Fruit fly (Drosophila melanogaster) whole organism, pupa: ENCODE results near the gene maca.

Experiments
- CG10348 ChIP-seq: fragments of 200-800 bp; sonication (Bioruptor generic); IDR thresholded peaks from 2 replicates; pipeline ENCODE4 v1.3.6; 2022; ENCODE audit warnings: missing biosample characterization, missing genetic modification characterization
- CG12605 ChIP-seq: fragments of 200-800 bp; sonication (Bioruptor generic); IDR thresholded peaks from 2 replicates; pipeline ENCODE4 v1.3.6; 2022; ENCODE audit warnings: missing biosample characterization, missing genetic modification characterization
- CG13204 ChIP-seq: fragments of 200-800 bp; sonication (Bioruptor generic); optimal IDR thresholded peaks from 2 replicates; lab custom pipeline; 2018; ENCODE audit warnings: missing biosample characterization, mild to moderate bottlenecking, missing genetic modification characterization, moderate library complexity
- CG14655 ChIP-seq: fragments of 200-800 bp; sonication (Bioruptor generic); optimal IDR thresholded peaks from 3 replicates; lab custom pipeline; 2017; ENCODE audit warnings: mild to moderate bottlenecking, missing biosample characterization, missing genetic modification reagents, missing genetic modification characterization
- CG15710 ChIP-seq: fragments of 200-800 bp; sonication (Bioruptor generic); optimal IDR thresholded peaks from 2 replicates; lab custom pipeline; 2018; ENCODE audit warnings: missing biosample characterization, mild to moderate bottlenecking, missing genetic modification characterization, moderate library complexity
- CG17806 ChIP-seq: fragments of 200-800 bp; sonication (Bioruptor generic); optimal IDR thresholded peaks from 2 replicates; lab custom pipeline; 2018; ENCODE audit warnings: missing biosample characterization, mild to moderate bottlenecking, missing genetic modification characterization, moderate library complexity
- CG32121 ChIP-seq: fragments of 200-800 bp; sonication (Bioruptor generic); IDR thresholded peaks from 2 replicates; pipeline ENCODE4 v1.3.6; 2022; ENCODE audit warnings: missing biosample characterization, missing genetic modification characterization
- CG4496 ChIP-seq: fragments of 200-800 bp; sonication (Bioruptor generic); IDR thresholded peaks from 3 replicates; pipeline ENCODE4 v1.3.6; 2022; ENCODE audit warnings: missing biosample characterization, missing genetic modification characterization
- CG8159 ChIP-seq: fragments of 200-800 bp; sonication (Bioruptor generic); optimal IDR thresholded peaks from 3 replicates; lab custom pipeline; 2018; ENCODE audit warnings: missing biosample characterization, mild to moderate bottlenecking, missing genetic modification characterization, moderate library complexity
- CG8301 ChIP-seq: fragments of 200-800 bp; sonication (Bioruptor generic); optimal IDR thresholded peaks from 2 replicates; lab custom pipeline; 2018; ENCODE audit warnings: missing biosample characterization, mild to moderate bottlenecking, missing genetic modification characterization
- CG9948 ChIP-seq: fragments of 200-800 bp; sonication (Bioruptor generic); optimal IDR thresholded peaks from 2 replicates; lab custom pipeline; 2018; ENCODE audit warnings: missing biosample characterization, mild to moderate bottlenecking, missing genetic modification characterization, moderate library complexity
- D1 ChIP-seq: fragments of 200-800 bp; sonication (Bioruptor generic); optimal IDR thresholded peaks from 2 replicates; lab custom pipeline; 2018; ENCODE audit warnings: missing biosample characterization, mild to moderate bottlenecking, missing genetic modification characterization, moderate library complexity
- EcR ChIP-seq: fragments of 200-800 bp; sonication (Bioruptor generic); optimal IDR thresholded peaks from 3 replicates; lab custom pipeline; 2019; ENCODE audit warnings: missing biosample characterization, missing genetic modification characterization, mild to moderate bottlenecking, moderate library complexity, missing genetic modification reagents
- Ets98B ChIP-seq: fragments of 200-800 bp; sonication (Bioruptor generic); IDR thresholded peaks from 2 replicates; pipeline ENCODE4 v1.3.6; 2022; ENCODE audit warnings: missing biosample characterization, missing genetic modification characterization
- Pif1A ChIP-seq: fragments of 200-800 bp; sonication (Bioruptor generic); optimal IDR thresholded peaks from 3 replicates; lab custom pipeline; 2016; ENCODE audit warnings: missing biosample characterization, missing genetic modification characterization
- Pif1B ChIP-seq: fragments of 200-800 bp; sonication (Bioruptor generic); optimal IDR thresholded peaks from 3 replicates; lab custom pipeline; 2016; ENCODE audit warnings: missing biosample characterization, missing genetic modification characterization
- Snoo ChIP-seq: fragments of 200-800 bp; sonication (Bioruptor generic); optimal IDR thresholded peaks from 3 replicates; lab custom pipeline; 2017; ENCODE audit warnings: missing biosample characterization, mild to moderate bottlenecking, missing genetic modification characterization, inconsistent platforms
- fd96Ca ChIP-seq: fragments of 200-800 bp; sonication (Bioruptor generic); IDR thresholded peaks from 3 replicates; pipeline ENCODE4 v1.3.6; 2022; ENCODE audit warnings: missing biosample characterization, missing genetic modification characterization
- gl ChIP-seq: fragments of 200-800 bp; sonication (Bioruptor generic); optimal IDR thresholded peaks from 2 replicates; lab custom pipeline; 2018; ENCODE audit warnings: missing biosample characterization, mild to moderate bottlenecking, missing genetic modification characterization
- rn ChIP-seq: fragments of 200-800 bp; sonication (Bioruptor generic); IDR thresholded peaks from 2 replicates; pipeline ENCODE4 v1.3.6; 2022; ENCODE audit warnings: missing biosample characterization, missing genetic modification characterization

Gene maca

dm6 chr3R:15540932-15541331, 46.5 kb downstream of the maca start:
- no peak for TF ChIP-seq CG13204 (GFP tag; lab: Kevin White, UChicago)
- peak; percentile 61 for TF ChIP-seq CG14655 (GFP tag; lab: Kevin White, UChicago)
- no peak for TF ChIP-seq CG10348 (GFP tag; lab: Robert Waterston, UW)
- TF ChIP-seq CG17806 (tag; lab: Kevin White, UChicago) = no peak
- TF ChIP-seq CG8301 (tag; lab: Kevin White, UChicago) = peak; percentile 50
- peak; percentile 52 for TF ChIP-seq Pif1A (GFP tag; lab: Kevin White, UChicago)
- peak; percentile 46 for TF ChIP-seq Pif1B (GFP tag; lab: Kevin White, UChicago)
- no peak for TF ChIP-seq D1 (tag; lab: Kevin White, UChicago)
- peak; percentile 57 for TF ChIP-seq Ets98B

- no peak for TF ChIP-seq fd96Ca (GFP tag; lab: Robert Waterston, UW)
- no peak for TF ChIP-seq CG12605 (GFP tag; lab: Robert Waterston, UW)
- no peak for TF ChIP-seq Snoo
- TF ChIP-seq D1 (tag; lab: Kevin White, UChicago) = no peak
- no peak for TF ChIP-seq CG9948
- TF ChIP-seq CG17806 (tag; lab: Kevin White, UChicago) = no peak
- no peak for TF ChIP-seq CG4496 (GFP tag; lab: Robert Waterston, UW)
- TF ChIP-seq CG15710 (tag; lab: Kevin White, UChicago) = no peak
- no peak for TF ChIP-seq CG14655 (GFP tag; lab: Kevin White, UChicago)
- TF ChIP-seq Pif1B (GFP tag; lab: Kevin White, UChicago) = no peak
- no peak for TF ChIP-seq CG10348 (GFP tag; lab: Robert Waterston, UW)
- no peak for TF ChIP-seq CG8159 (tag; lab: Kevin White, UChicago)
- no peak for TF ChIP-seq CG13204 (GFP tag; lab: Kevin White, UChicago)
- no peak for TF ChIP-seq Ets98B
- no peak for TF ChIP-seq Pif1A (GFP tag; lab: Kevin White, UChicago)
- no peak for TF ChIP-seq rn (GFP tag; lab: Robert Waterston, UW)
- no peak for TF ChIP-seq CG32121 (GFP tag; lab: Robert Waterston, UW)
- no peak for TF ChIP-seq CG8301 (tag; lab: Kevin White, UChicago)
- TF ChIP-seq EcR (GFP tag; lab: Kevin White, UChicago) = no peak
- no peak for TF ChIP-seq gl (tag; lab: Kevin White, UChicago)
Measured at dm6 chr3R:15542314-15542713, 47.9 kb downstream of the maca start, which contains the start of gene AOX2. Gene AOX2 (minus strand): TSS chr3R:15542414.
